Worm (Caenorhabditis elegans): ENCODE measurements around the gene mbf-1.

- TF ChIP-seq tbp1 (GFP tag; optimal IDR thresholded peaks at IDR 0.05) = no peak
- TF ChIP-seq pha-4 (tag; optimal IDR thresholded peaks at IDR 0.05) = no peak
- no peak for TF ChIP-seq unc-62 (GFP tag; optimal IDR thresholded peaks at IDR 0.05)
- no peak for TF ChIP-seq ztf-22 (GFP tag; optimal IDR thresholded peaks at IDR 0.05)
- TF ChIP-seq cebp-1 (GFP tag; IDR thresholded peaks at IDR 0.05) = no peak
- TF ChIP-seq cebp-1 (tag; optimal IDR thresholded peaks at IDR 0.05) = no peak
- no peak for TF ChIP-seq madf-3 (GFP tag; IDR thresholded peaks at IDR 0.05)
- no peak for TF ChIP-seq madf-10 (tag; optimal IDR thresholded peaks at IDR 0.05)
- TF ChIP-seq hmg-20 (GFP tag; IDR thresholded peaks at IDR 0.05) = no peak
- TF ChIP-seq madf-6 (GFP tag; IDR thresholded peaks at IDR 0.05) = no peak
- no peak for TF ChIP-seq lsl-1 (GFP tag; optimal IDR thresholded peaks at IDR 0.05)
Measured at ce11 chrIV:11475080-11475479, 5.1 kb downstream of the mbf-1 start.
